Fruit fly (Drosophila melanogaster) whole organism, adult: ENCODE results near the gene ppk13.

Experiments
- CG11617 ChIP-seq: fragments of 200-800 bp; sonication (Bioruptor generic); optimal IDR thresholded peaks from 2 replicates; lab custom pipeline; 2017; ENCODE audit warnings: mild to moderate bottlenecking, missing biosample characterization, missing genetic modification reagents, missing genetic modification characterization
- CG12768 ChIP-seq: fragments of 200-800 bp; sonication (Bioruptor generic); optimal IDR thresholded peaks from 2 replicates; lab custom pipeline; 2017; ENCODE audit warnings: missing biosample characterization, missing genetic modification characterization, mild to moderate bottlenecking, moderate library complexity, missing genetic modification reagents
- CG14711 ChIP-seq: fragments of 200-800 bp; sonication (Bioruptor generic); optimal IDR thresholded peaks from 2 replicates; lab custom pipeline; 2018; ENCODE audit warnings: missing biosample characterization, mild to moderate bottlenecking, missing genetic modification characterization, moderate library complexity
- CG1620 ChIP-seq: fragments of 200-800 bp; sonication (Bioruptor generic); optimal IDR thresholded peaks from 2 replicates; lab custom pipeline; 2016; ENCODE audit warnings: missing biosample characterization, missing genetic modification characterization
- CG33017 ChIP-seq: fragments of 200-800 bp; sonication (Bioruptor generic); optimal IDR thresholded peaks from 2 replicates; lab custom pipeline; 2018; ENCODE audit warnings: missing biosample characterization, mild to moderate bottlenecking, missing genetic modification characterization, moderate library complexity
- CG5204 ChIP-seq: fragments of 200-800 bp; sonication (Bioruptor generic); optimal IDR thresholded peaks from 2 replicates; lab custom pipeline; 2016; ENCODE audit warnings: missing biosample characterization, missing genetic modification characterization
- CG7045 ChIP-seq: fragments of 200-800 bp; sonication (Bioruptor generic); optimal IDR thresholded peaks from 2 replicates; lab custom pipeline; 2017; ENCODE audit warnings: missing biosample characterization, mild to moderate bottlenecking, missing genetic modification characterization
- CG7101 ChIP-seq: fragments of 200-800 bp; sonication (Bioruptor generic); optimal IDR thresholded peaks from 2 replicates; lab custom pipeline; 2018; ENCODE audit warnings: missing biosample characterization, mild to moderate bottlenecking, missing genetic modification characterization, moderate library complexity
- Clk ChIP-seq: fragments of 200-800 bp; sonication (Bioruptor generic); optimal IDR thresholded peaks from 2 replicates; lab custom pipeline; 2017; ENCODE audit warnings: missing biosample characterization, missing genetic modification characterization
- Crg-1 ChIP-seq: fragments of 200-800 bp; sonication (Bioruptor generic); optimal IDR thresholded peaks from 2 replicates; lab custom pipeline; 2016; ENCODE audit warnings: missing biosample characterization, missing genetic modification characterization
- Hr96 ChIP-seq: fragments of 200-800 bp; sonication (Bioruptor generic); optimal IDR thresholded peaks from 2 replicates; lab custom pipeline; 2016; ENCODE audit warnings: missing biosample characterization, missing genetic modification characterization
- Mnt ChIP-seq: fragments of 200-800 bp; sonication (Bioruptor generic); optimal IDR thresholded peaks from 2 replicates; lab custom pipeline; 2016; ENCODE audit warnings: missing biosample characterization, mild to moderate bottlenecking, missing genetic modification characterization
- bab1 ChIP-seq: fragments of 200-800 bp; sonication (Bioruptor generic); optimal IDR thresholded peaks from 3 replicates; lab custom pipeline; 2019; ENCODE audit warnings: missing biosample characterization, mild to moderate bottlenecking, missing genetic modification characterization, moderate library complexity
- cic ChIP-seq: fragments of 200-800 bp; sonication (Bioruptor generic); optimal IDR thresholded peaks from 2 replicates; lab custom pipeline; 2017; ENCODE audit warnings: missing biosample characterization, mild to moderate bottlenecking, missing genetic modification characterization, moderate library complexity
- cnc ChIP-seq, 2 experiments: fragments of >200 bp; optimal IDR thresholded peaks; 2 replicates each; lab custom pipeline; 2017
- kay ChIP-seq: fragments of 200-800 bp; sonication (Bioruptor generic); peaks from one replicate; lab custom pipeline; 2016; ENCODE audit warnings: missing biosample characterization, missing genetic modification characterization, borderline replicate concordance
- ovo ChIP-seq: fragments of 200-800 bp; sonication (Bioruptor generic); optimal IDR thresholded peaks from 2 replicates; lab custom pipeline; 2016; ENCODE audit warnings: missing biosample characterization, missing genetic modification characterization
- pad ChIP-seq: fragments of 200-800 bp; sonication (Bioruptor generic); optimal IDR thresholded peaks from 3 replicates; lab custom pipeline; 2017; ENCODE audit warnings: missing biosample characterization, missing genetic modification characterization, mild to moderate bottlenecking, moderate library complexity, missing genetic modification reagents
- tj ChIP-seq: fragments of 200-800 bp; sonication (Bioruptor generic); optimal IDR thresholded peaks from 3 replicates; lab custom pipeline; 2017; ENCODE audit warnings: missing biosample characterization, mild to moderate bottlenecking, missing genetic modification characterization, moderate library complexity
- toe ChIP-seq: fragments of 200-800 bp; sonication (Bioruptor generic); optimal IDR thresholded peaks from 2 replicates; lab custom pipeline; 2016; ENCODE audit warnings: missing biosample characterization, missing genetic modification characterization

Gene ppk13

DNA sequence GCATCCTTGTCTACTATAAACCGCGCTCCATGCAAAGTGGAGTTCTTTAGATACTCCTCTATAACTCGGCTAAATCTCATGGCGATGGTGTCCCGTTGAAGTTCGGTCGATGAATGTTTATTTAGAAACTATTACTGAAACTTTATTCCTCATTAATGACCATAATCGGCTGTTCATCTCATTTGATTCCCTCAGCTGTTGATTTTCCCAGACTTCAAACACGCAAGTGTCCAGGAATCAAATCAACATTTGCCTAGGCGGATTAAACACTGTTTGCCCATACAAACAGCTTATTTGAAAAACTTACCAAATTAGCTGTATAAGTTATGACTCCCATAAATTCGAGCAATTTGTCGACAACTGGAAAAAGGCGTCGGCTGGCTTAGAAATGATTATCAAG is at the start of gene ppk13:
ppk13 (minus strand) TSS at position 101 of the 400 bp plus-strand sequence.
- TF ChIP-seq CG14711 (tag; lab: Kevin White, UChicago) (no peak), CG5204 (GFP tag; lab: Kevin White, UChicago) (no peak), CG12768 (GFP tag; lab: Kevin White, UChicago) (no peak), CG1620 (no peak), kay (peak; percentile 15)

DNA sequence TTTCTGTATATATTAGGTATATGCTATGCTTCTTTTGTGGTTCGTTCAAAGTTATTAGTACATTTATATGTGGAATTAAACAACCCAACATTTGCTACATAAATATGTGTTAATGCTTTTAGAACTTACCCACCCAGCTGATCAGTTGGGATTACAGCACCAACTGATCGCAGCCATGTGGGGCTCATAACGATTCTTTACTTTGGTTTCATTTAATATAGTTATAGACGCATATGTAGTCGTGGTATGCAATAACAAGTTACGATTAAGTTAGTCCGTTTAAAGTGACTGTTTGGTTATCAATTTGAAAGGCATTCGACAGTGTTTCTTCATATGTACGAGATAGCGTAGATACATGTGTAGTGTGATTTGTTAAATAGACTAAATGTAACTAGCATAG is 47.2 kb upstream of the ppk13 start:
- TF ChIP-seq CG7045 (GFP tag; lab: Kevin White, UChicago) (no peak), kay (peak; percentile 91)

DNA sequence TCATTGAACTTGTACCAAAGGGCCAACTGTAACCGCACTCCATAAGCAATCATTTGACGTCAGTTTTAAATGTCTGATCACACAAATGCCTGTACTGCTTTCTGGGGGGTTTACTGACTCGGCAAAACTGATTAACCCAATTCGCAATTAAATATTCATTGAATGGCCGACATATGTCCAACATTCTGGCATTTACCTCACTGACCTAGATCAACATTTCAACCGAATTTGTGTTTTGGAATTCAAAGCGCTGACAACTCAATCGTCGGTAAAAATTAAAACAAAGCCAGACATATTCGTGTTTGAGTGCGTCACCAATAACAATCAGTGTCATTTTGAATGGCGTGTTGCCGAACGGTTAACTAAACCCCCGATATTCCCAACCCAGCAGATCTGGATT is 27.1 kb upstream of the ppk13 start:
- peak; percentile 27 for TF ChIP-seq bab1 (GFP tag; lab: Kevin White, UChicago)
- peak; percentile 30 for TF ChIP-seq kay
- no peak for TF ChIP-seq toe
- no peak for TF ChIP-seq Mnt (GFP tag; lab: Kevin White, UChicago)
- TF ChIP-seq tj = peak; percentile 83

DNA sequence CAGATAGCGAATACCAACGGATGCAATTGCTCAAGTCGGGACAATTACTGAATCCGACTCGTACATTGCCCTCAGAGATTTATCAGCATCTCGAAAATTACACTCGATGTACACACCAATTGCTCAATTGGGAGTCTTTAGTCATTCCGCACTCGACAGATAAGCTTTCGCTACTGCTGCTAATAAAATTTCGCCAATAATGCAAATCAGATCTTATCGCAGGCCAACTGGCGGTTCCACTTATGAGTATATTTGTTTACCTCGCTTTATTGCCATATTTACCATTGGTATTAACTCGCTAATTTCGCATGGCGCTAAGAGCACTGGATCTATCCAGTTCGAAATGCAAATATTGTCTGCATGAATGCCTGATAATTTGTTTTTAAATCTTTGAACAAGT is 25.0 kb upstream of the ppk13 start:
- TF ChIP-seq Hr96 (GFP tag; lab: Kevin White, UChicago) (no peak), bab1 (GFP tag; lab: Kevin White, UChicago) (no peak), CG33017 (tag; lab: Kevin White, UChicago) (no peak), CG1620 (no peak), tj (no peak), ovo (GFP tag; lab: Kevin White, UChicago) (no peak), Mnt (GFP tag; lab: Kevin White, UChicago) (no peak), CG7045 (GFP tag; lab: Kevin White, UChicago) (no peak), CG12768 (GFP tag; lab: Kevin White, UChicago) (no peak), Crg-1 (GFP tag; lab: Kevin White, UChicago) (no peak)

DNA sequence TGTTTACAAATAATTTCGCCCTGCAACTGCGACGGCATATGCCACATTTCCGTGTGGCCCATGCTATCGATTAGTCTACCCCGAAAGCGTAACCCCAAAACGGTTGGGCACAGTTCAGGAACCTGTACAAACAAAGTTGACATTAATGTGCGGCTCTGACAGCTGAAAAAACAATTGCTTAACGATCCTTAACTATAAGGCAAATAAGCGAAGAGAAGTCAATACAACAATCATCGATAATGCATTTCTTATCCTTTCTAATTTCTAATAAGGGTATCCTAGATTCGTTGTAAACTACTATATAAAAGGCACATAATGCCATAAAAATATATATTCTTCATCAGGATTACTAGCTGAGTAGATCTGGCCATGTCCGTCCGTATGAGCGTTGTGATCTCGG is 23.3 kb upstream of the ppk13 start:
- TF ChIP-seq CG12768 (GFP tag; lab: Kevin White, UChicago) = no peak
- TF ChIP-seq Clk (GFP tag; lab: Kevin White, UChicago) = no peak
- TF ChIP-seq cnc (optimal IDR thresholded peaks at IDR 0.05; lab: Kevin White, UChicago) = no peak
- no peak for TF ChIP-seq CG11617
- TF ChIP-seq CG7101 = no peak
- TF ChIP-seq CG14711 (tag; lab: Kevin White, UChicago) = no peak
- no peak for TF ChIP-seq bab1 (GFP tag; lab: Kevin White, UChicago)
- no peak for TF ChIP-seq CG7045 (GFP tag; lab: Kevin White, UChicago)
- no peak for TF ChIP-seq CG1620
- no peak for TF ChIP-seq Hr96 (GFP tag; lab: Kevin White, UChicago)
- TF ChIP-seq kay = no peak
- TF ChIP-seq CG33017 (tag; lab: Kevin White, UChicago) = no peak
- TF ChIP-seq Crg-1 (GFP tag; lab: Kevin White, UChicago) = no peak
- TF ChIP-seq tj = no peak
- no peak for TF ChIP-seq toe
- TF ChIP-seq cic (GFP tag; lab: Kevin White, UChicago) = no peak
- TF ChIP-seq Mnt (GFP tag; lab: Kevin White, UChicago) = no peak
- no peak for TF ChIP-seq CG5204 (GFP tag; lab: Kevin White, UChicago)
- no peak for TF ChIP-seq pad (GFP tag; lab: Kevin White, UChicago)
- no peak for TF ChIP-seq ovo (GFP tag; lab: Kevin White, UChicago)

DNA sequence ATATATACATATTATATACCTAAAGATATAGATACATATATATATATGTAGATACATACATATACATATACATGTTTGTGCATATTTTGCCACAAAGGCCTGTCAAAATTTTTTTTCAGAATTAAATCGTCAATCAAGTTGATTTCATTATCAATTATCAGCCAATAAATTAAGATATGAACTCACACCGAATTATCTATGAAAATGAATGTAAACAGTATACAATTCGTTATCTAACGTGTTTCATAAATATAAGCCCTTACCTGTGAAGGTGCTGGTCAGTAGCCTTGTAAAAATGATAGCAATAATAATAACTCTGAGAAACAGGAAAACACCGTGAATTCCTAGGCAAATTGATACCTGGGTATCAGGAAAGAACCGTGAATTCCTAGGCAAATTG is 21.1 kb upstream of the ppk13 start:
- no peak for TF ChIP-seq CG14711 (tag; lab: Kevin White, UChicago)
- no peak for TF ChIP-seq CG11617
- no peak for TF ChIP-seq CG33017 (tag; lab: Kevin White, UChicago)
- TF ChIP-seq cnc (optimal IDR thresholded peaks at IDR 0.05; lab: Kevin White, UChicago) = no peak
- TF ChIP-seq tj = no peak
- no peak for TF ChIP-seq pad (GFP tag; lab: Kevin White, UChicago)
- TF ChIP-seq kay = no peak
- TF ChIP-seq cic (GFP tag; lab: Kevin White, UChicago) = no peak
- no peak for TF ChIP-seq CG7101
- no peak for TF ChIP-seq CG5204 (GFP tag; lab: Kevin White, UChicago)
- TF ChIP-seq Hr96 (GFP tag; lab: Kevin White, UChicago) = no peak
- TF ChIP-seq CG1620 = no peak
- TF ChIP-seq Clk (GFP tag; lab: Kevin White, UChicago) = no peak
- no peak for TF ChIP-seq toe
- TF ChIP-seq bab1 (GFP tag; lab: Kevin White, UChicago) = no peak
- TF ChIP-seq Mnt (GFP tag; lab: Kevin White, UChicago) = no peak
- no peak for TF ChIP-seq ovo (GFP tag; lab: Kevin White, UChicago)
- TF ChIP-seq CG7045 (GFP tag; lab: Kevin White, UChicago) = no peak

DNA sequence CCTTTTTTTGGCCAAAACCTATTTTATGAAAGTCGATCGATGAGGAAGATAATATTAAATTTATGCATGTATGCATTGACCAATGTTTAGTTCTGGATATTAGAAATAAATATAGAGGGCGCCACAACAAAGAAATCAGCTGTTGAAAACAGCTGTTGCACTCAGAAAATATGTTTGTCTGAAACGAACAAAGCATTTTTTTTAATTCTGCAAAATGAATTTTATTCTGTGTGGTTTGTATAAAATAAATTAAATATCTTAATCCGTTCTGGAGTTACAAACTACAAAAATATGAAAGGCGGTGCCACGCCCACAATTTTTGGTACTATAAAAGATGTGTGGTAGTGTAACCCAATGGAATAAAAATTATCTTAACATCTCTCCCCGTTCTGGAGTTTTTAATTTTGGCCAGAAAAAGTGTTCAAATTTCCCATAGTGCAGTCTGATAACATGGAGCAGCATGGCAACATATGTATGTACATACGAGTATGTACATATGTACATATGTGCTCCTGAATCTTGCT is 20.3 kb upstream of the ppk13 start:
- TF ChIP-seq pad (GFP tag; lab: Kevin White, UChicago) = no peak
- TF ChIP-seq CG1620 = no peak
- no peak for TF ChIP-seq CG11617
- TF ChIP-seq bab1 (GFP tag; lab: Kevin White, UChicago) = peak; percentile 16
- TF ChIP-seq kay = peak; percentile 44
- TF ChIP-seq CG5204 (GFP tag; lab: Kevin White, UChicago) = no peak
- no peak for TF ChIP-seq toe
- no peak for TF ChIP-seq Hr96 (GFP tag; lab: Kevin White, UChicago)
- TF ChIP-seq Clk (GFP tag; lab: Kevin White, UChicago) = no peak
- TF ChIP-seq tj = no peak
- no peak for TF ChIP-seq Crg-1 (GFP tag; lab: Kevin White, UChicago)
- TF ChIP-seq CG7101 = no peak
